Fruit fly (Drosophila melanogaster) whole organism, embryonic: ENCODE results near the gene lectin-29Ca.

Source experiments
- ATbp ChIP-seq: fragments of 200-800 bp; sonication (Bioruptor generic); optimal IDR thresholded peaks from 2 replicates; lab custom pipeline; 2017; ENCODE audit warnings: missing biosample characterization, mild to moderate bottlenecking, missing genetic modification characterization, missing genetic modification reagents
- Awh ChIP-seq: fragments of 200-800 bp; sonication (Bioruptor generic); IDR thresholded peaks from 2 replicates; pipeline ENCODE4, ENCODE4 v1.3.6; 2022; ENCODE audit warnings: missing biosample characterization, missing genetic modification characterization
- CG10321 ChIP-seq: fragments of 200-800 bp; sonication (Bioruptor generic); IDR thresholded peaks from 2 replicates; pipeline ENCODE4 v1.3.6; 2022; ENCODE audit warnings: missing biosample characterization, missing genetic modification characterization
- CG10959 ChIP-seq: fragments of 200-800 bp; sonication (Bioruptor generic); IDR thresholded peaks from 2 replicates; pipeline ENCODE4 v1.3.6; 2022; ENCODE audit warnings: missing biosample characterization, missing genetic modification characterization
- CG11456 ChIP-seq: fragments of 200-800 bp; sonication (Bioruptor generic); IDR thresholded peaks from 3 replicates; pipeline ENCODE4 v1.3.6; 2022; ENCODE audit warnings: missing biosample characterization, missing genetic modification characterization
- CG11504 ChIP-seq: fragments of 200-800 bp; sonication (Bioruptor generic); optimal IDR thresholded peaks from 3 replicates; lab custom pipeline; 2019; ENCODE audit warnings: missing biosample characterization, mild to moderate bottlenecking, missing genetic modification characterization, moderate library complexity
- CG12942 ChIP-seq: fragments of 200-800 bp; sonication (Bioruptor generic); optimal IDR thresholded peaks from 3 replicates; lab custom pipeline; 2016; ENCODE audit warnings: missing biosample characterization, missing genetic modification characterization
- CG14667 ChIP-seq: fragments of 200-800 bp; sonication (Bioruptor generic); IDR thresholded peaks from 2 replicates; pipeline ENCODE4 v1.3.6; 2022; ENCODE audit warnings: missing biosample characterization, missing genetic modification characterization
- CG1603 ChIP-seq: fragments of 200-800 bp; sonication (Bioruptor generic); optimal IDR thresholded peaks from 2 replicates; lab custom pipeline; 2019; ENCODE audit warnings: missing biosample characterization, mild to moderate bottlenecking, missing genetic modification characterization, moderate library complexity
- CG18262 ChIP-seq: fragments of 200-800 bp; optimal IDR thresholded peaks from 3 replicates; lab custom pipeline; 2019; ENCODE audit warnings: missing biosample characterization, mild to moderate bottlenecking, missing genetic modification characterization, moderate library complexity
- CG2120 ChIP-seq: fragments of 200-800 bp; sonication (Bioruptor generic); optimal IDR thresholded peaks from 3 replicates; lab custom pipeline; 2016; ENCODE audit warnings: missing biosample characterization, missing genetic modification characterization
- CG30020 ChIP-seq: fragments of 200-800 bp; optimal IDR thresholded peaks from 2 replicates; lab custom pipeline; 2019; ENCODE audit warnings: missing biosample characterization, mild to moderate bottlenecking, missing genetic modification characterization, moderate library complexity
- CG31441 ChIP-seq: fragments of 200-800 bp; sonication (Bioruptor generic); IDR thresholded peaks from 2 replicates; pipeline ENCODE4 v1.3.6; 2022; ENCODE audit warnings: missing biosample characterization, missing genetic modification characterization
- CG34376 ChIP-seq: fragments of 200-800 bp; sonication (Bioruptor generic); optimal IDR thresholded peaks from 2 replicates; lab custom pipeline; 2018; ENCODE audit warnings: missing biosample characterization, mild to moderate bottlenecking, missing genetic modification characterization
- CG4360 ChIP-seq: fragments of 200-800 bp; sonication (Bioruptor generic); IDR thresholded peaks from 2 replicates; pipeline ENCODE4 v1.3.6; 2022; ENCODE audit warnings: missing biosample characterization, missing genetic modification characterization
- CG6254 ChIP-seq: fragments of 200-800 bp; sonication (Bioruptor generic); optimal IDR thresholded peaks from 3 replicates; lab custom pipeline; 2017; ENCODE audit warnings: mild to moderate bottlenecking, missing biosample characterization, missing genetic modification reagents, missing genetic modification characterization
- CG7357 ChIP-seq: fragments of 200-800 bp; sonication (Bioruptor generic); IDR thresholded peaks from 3 replicates; pipeline ENCODE4 v1.3.6; 2022; ENCODE audit warnings: missing biosample characterization, missing genetic modification characterization
- CG7987 ChIP-seq: fragments of 200-800 bp; sonication (Bioruptor generic); optimal IDR thresholded peaks from 2 replicates; lab custom pipeline; 2018; ENCODE audit warnings: missing biosample characterization, mild to moderate bottlenecking, missing genetic modification characterization, moderate library complexity
- CG8281 ChIP-seq: fragments of 200-800 bp; sonication (Bioruptor generic); optimal IDR thresholded peaks from 2 replicates; lab custom pipeline; 2018; ENCODE audit warnings: missing biosample characterization, mild to moderate bottlenecking, missing genetic modification characterization, moderate library complexity
- CG9932 ChIP-seq: fragments of 200-800 bp; sonication (Bioruptor generic); IDR thresholded peaks from 2 replicates; pipeline ENCODE4 v1.3.6; 2022; ENCODE audit warnings: missing biosample characterization, missing genetic modification characterization
- Dip2 ChIP-seq: fragments of 200-800 bp; sonication (Bioruptor generic); IDR thresholded peaks from 2 replicates; pipeline ENCODE4 v1.3.6; 2022; ENCODE audit warnings: missing biosample characterization, missing genetic modification characterization
- Doc2 ChIP-seq: fragments of 200-800 bp; sonication (Bioruptor generic); IDR thresholded peaks from 2 replicates; pipeline ENCODE4 v1.3.6; 2022; ENCODE audit warnings: missing biosample characterization, missing genetic modification characterization
- Dp ChIP-seq: fragments of 200-800 bp; sonication (Bioruptor generic); optimal IDR thresholded peaks from 2 replicates; lab custom pipeline; 2018; ENCODE audit warnings: missing biosample characterization, mild to moderate bottlenecking, missing genetic modification characterization, moderate library complexity
- Dref ChIP-seq: fragments of 200-800 bp; sonication (Bioruptor generic); IDR thresholded peaks from 2 replicates; pipeline ENCODE4 v1.3.6; 2022; ENCODE audit warnings: missing biosample characterization, missing genetic modification characterization
- Drgx ChIP-seq: fragments of 200-800 bp; sonication (Bioruptor generic); IDR thresholded peaks from 2 replicates; pipeline ENCODE4 v1.3.6; 2022; ENCODE audit warnings: missing biosample characterization, missing genetic modification characterization
- Hr39 ChIP-seq: fragments of >200 bp; optimal IDR thresholded peaks from 2 replicates; lab custom pipeline; 2017
- Lim3 ChIP-seq: fragments of 200-800 bp; sonication (Bioruptor generic); IDR thresholded peaks from 2 replicates; pipeline ENCODE4 v1.3.6; 2022; ENCODE audit warnings: missing biosample characterization, missing genetic modification characterization
- Scr ChIP-seq: fragments of 200-800 bp; sonication (Bioruptor generic); IDR thresholded peaks from 2 replicates; pipeline ENCODE4 v1.3.6; 2022; ENCODE audit warnings: missing biosample characterization, missing genetic modification characterization; ENCODE audit not compliant: partially characterized antibody
- Sry-δ ChIP-seq: fragments of 200-800 bp; sonication (Bioruptor generic); optimal IDR thresholded peaks from 2 replicates; lab custom pipeline; 2016; ENCODE audit warnings: missing biosample characterization, missing genetic modification characterization
- TFAM ChIP-seq: fragments of 200-800 bp; sonication (Bioruptor generic); optimal IDR thresholded peaks from 2 replicates; lab custom pipeline; 2017; ENCODE audit warnings: missing biosample characterization, missing genetic modification characterization, inconsistent platforms
- YL-1 ChIP-seq: fragments of 200-800 bp; sonication (Bioruptor generic); optimal IDR thresholded peaks from 3 replicates; lab custom pipeline; 2017; ENCODE audit warnings: missing biosample characterization, mild to moderate bottlenecking, missing genetic modification characterization
- bab2 ChIP-seq: fragments of 200-800 bp; sonication (Bioruptor generic); optimal IDR thresholded peaks from 2 replicates; lab custom pipeline; 2016; ENCODE audit warnings: missing biosample characterization, missing genetic modification characterization
- chn ChIP-seq: fragments of 200-800 bp; sonication (Bioruptor generic); optimal IDR thresholded peaks from 2 replicates; lab custom pipeline; 2016; ENCODE audit warnings: missing biosample characterization, missing genetic modification characterization
- danr ChIP-seq: fragments of 200-800 bp; sonication (Bioruptor generic); IDR thresholded peaks from 2 replicates; pipeline ENCODE4 v1.3.6; 2022; ENCODE audit warnings: missing biosample characterization, missing genetic modification characterization
- disco-r ChIP-seq: fragments of 200-800 bp; sonication (Bioruptor generic); optimal IDR thresholded peaks from 2 replicates; lab custom pipeline; 2016; ENCODE audit warnings: missing biosample characterization, missing genetic modification characterization
- ems ChIP-seq: fragments of 200-800 bp; sonication (Bioruptor generic); optimal IDR thresholded peaks from 3 replicates; lab custom pipeline; 2016; ENCODE audit warnings: missing biosample characterization, missing genetic modification characterization
- gcm ChIP-seq: fragments of 200-800 bp; sonication (Bioruptor generic); optimal IDR thresholded peaks from 2 replicates; lab custom pipeline; 2019; ENCODE audit warnings: missing biosample characterization, mild to moderate bottlenecking, missing genetic modification characterization, moderate library complexity
- kah ChIP-seq: fragments of 200-800 bp; sonication (Bioruptor generic); optimal IDR thresholded peaks from 2 replicates; lab custom pipeline; 2018; ENCODE audit warnings: missing biosample characterization, mild to moderate bottlenecking, missing genetic modification characterization
- kni ChIP-seq: fragments of 200-800 bp; sonication (Bioruptor generic); optimal IDR thresholded peaks from 3 replicates; lab custom pipeline; 2017; ENCODE audit warnings: mild to moderate bottlenecking, missing biosample characterization, missing genetic modification reagents, missing genetic modification characterization
- luna ChIP-seq: fragments of 200-800 bp; sonication (Bioruptor generic); optimal IDR thresholded peaks from 2 replicates; lab custom pipeline; 2016; ENCODE audit warnings: missing biosample characterization, missing genetic modification characterization
- nerfin-2 ChIP-seq: fragments of 200-800 bp; sonication (Bioruptor generic); IDR thresholded peaks from 2 replicates; pipeline ENCODE4 v1.3.6; 2022; ENCODE audit warnings: missing biosample characterization, missing genetic modification characterization; ENCODE audit not compliant: partially characterized antibody
- onecut ChIP-seq: fragments of 200-800 bp; sonication (Bioruptor generic); IDR thresholded peaks from 2 replicates; pipeline ENCODE4 v1.3.6; 2022; ENCODE audit warnings: missing biosample characterization, missing genetic modification characterization
- pan ChIP-seq, 4 experiments: fragments of >200 bp in 3 of 4; fragments of 200-800 bp in 1 of 4; sonication (Bioruptor generic) in 1 of 4; optimal IDR thresholded peaks in 3 of 4; IDR thresholded peaks in 1 of 4; 2 replicates each; pipeline versions ENCODE4 v1.3.6 to Lab custom; 2017 to 2022; ENCODE audit warnings: missing biosample characterization in 2 of 4, missing genetic modification characterization in 2 of 4, mixed read lengths in 1 of 4
- pnt ChIP-seq: fragments of 200-800 bp; sonication (Bioruptor generic); optimal IDR thresholded peaks from 3 replicates; lab custom pipeline; 2016; ENCODE audit warnings: missing biosample characterization, missing genetic modification characterization
- row ChIP-seq: fragments of 200-800 bp; sonication (Bioruptor generic); IDR thresholded peaks from 3 replicates; pipeline ENCODE4 v1.3.6; 2022; ENCODE audit warnings: missing biosample characterization, missing genetic modification characterization
- run ChIP-seq: fragments of 200-800 bp; sonication (Bioruptor generic); optimal IDR thresholded peaks from 3 replicates; lab custom pipeline; 2018; ENCODE audit warnings: missing biosample characterization, mild to moderate bottlenecking, missing genetic modification characterization
- tgo ChIP-seq: fragments of 200-800 bp; sonication (Bioruptor generic); IDR thresholded peaks from 3 replicates; pipeline ENCODE4 v1.3.6; 2022; ENCODE audit warnings: missing biosample characterization, missing genetic modification characterization
- tio ChIP-seq: fragments of 200-800 bp; sonication (Bioruptor generic); optimal IDR thresholded peaks from 2 replicates; lab custom pipeline; 2017; ENCODE audit warnings: missing biosample characterization, missing genetic modification characterization, inconsistent platforms
- trh ChIP-seq: fragments of 200-800 bp; sonication (Bioruptor generic); optimal IDR thresholded peaks from 2 replicates; lab custom pipeline; 2016; ENCODE audit warnings: missing biosample characterization, missing genetic modification characterization
- tup ChIP-seq: fragments of 200-800 bp; sonication (Bioruptor generic); optimal IDR thresholded peaks from 2 replicates; lab custom pipeline; 2016; ENCODE audit warnings: missing biosample characterization, mild to moderate bottlenecking, missing genetic modification characterization, moderate library complexity
- zf30C ChIP-seq: fragments of 200-800 bp; sonication (Bioruptor generic); optimal IDR thresholded peaks from 3 replicates; lab custom pipeline; 2018; ENCODE audit warnings: missing biosample characterization, mild to moderate bottlenecking, missing genetic modification characterization

Gene lectin-29Ca

dm6 chr2L:8382646-8383045 is 11.4 kb downstream of the lectin-29Ca start, which contains the start of the genes CG13392 and Rcd4 (continued):
- TF ChIP-seq CG14667 (GFP tag; lab: Robert Waterston, UW) = no peak
- peak; percentile 88 for TF ChIP-seq CG2120 (GFP tag; lab: Kevin White, UChicago)
- no peak for TF ChIP-seq Hr39
- no peak for TF ChIP-seq CG7357
- TF ChIP-seq Doc2 (GFP tag; lab: Robert Waterston, UW) = no peak
- peak; percentile 71 for TF ChIP-seq CG12942 (GFP tag; lab: Kevin White, UChicago)
- TF ChIP-seq chn (GFP tag; lab: Kevin White, UChicago) = peak; percentile 50
- TF ChIP-seq pan (optimal IDR thresholded peaks at IDR 0.05; lab: Kevin White, UChicago) = no peak
- peak in 1 of 2 experiments; percentile 58 for TF ChIP-seq pan (GFP tag; optimal IDR thresholded peaks at IDR 0.05 in 1 of 2, IDR thresholded peaks at IDR 0.05 in 1 of 2)
- peak; percentile 33 for TF ChIP-seq kah (GFP tag; lab: Kevin White, UChicago)
- TF ChIP-seq pnt (GFP tag; lab: Kevin White, UChicago) = no peak
- TF ChIP-seq Dp (GFP tag; lab: Kevin White, UChicago) = peak; percentile 33
- TF ChIP-seq CG1603 (tag; lab: Kevin White, UChicago) = peak; percentile 85
- no peak for TF ChIP-seq tio (GFP tag; lab: Kevin White, UChicago)
- TF ChIP-seq CG10321 = no peak
- peak; percentile 1 for TF ChIP-seq run (tag; lab: Kevin White, UChicago)
- TF ChIP-seq CG6254 = peak; percentile 24
- peak; percentile 71 for TF ChIP-seq CG7987 (GFP tag; lab: Kevin White, UChicago)
- TF ChIP-seq YL-1 (GFP tag; lab: Kevin White, UChicago) = peak; percentile 71
- TF ChIP-seq Dref = peak; percentile 57
- peak; percentile 67 for TF ChIP-seq ems (GFP tag; lab: Kevin White, UChicago)
- TF ChIP-seq nerfin-2 (GFP tag; lab: Robert Waterston, UW) = peak; percentile 58; the same call in 1 of the 2 replicates
- TF ChIP-seq trh (GFP tag; lab: Kevin White, UChicago) = no peak
- no peak for TF ChIP-seq danr
- TF ChIP-seq CG30020 (tag; lab: Kevin White, UChicago) = peak; percentile 12
- TF ChIP-seq Sry-δ (GFP tag; lab: Kevin White, UChicago) = peak; percentile 73
- TF ChIP-seq CG10959 (GFP tag; lab: Robert Waterston, UW) = no peak; the same call in 1 of the 2 replicates
- peak; percentile 45; the same call in 1 of the 2 replicates for TF ChIP-seq Drgx
- TF ChIP-seq CG34376 (GFP tag; lab: Kevin White, UChicago) = peak; percentile 66
- TF ChIP-seq CG31441 (GFP tag; lab: Robert Waterston, UW) = no peak
- TF ChIP-seq Scr (GFP tag; lab: Robert Waterston, UW) = peak; percentile 64
- TF ChIP-seq Dip2 (GFP tag; lab: Robert Waterston, UW) = no peak
- peak; percentile 36 for TF ChIP-seq zf30C (GFP tag; lab: Kevin White, UChicago)
- no peak for TF ChIP-seq ATbp (GFP tag; lab: Kevin White, UChicago)
- TF ChIP-seq CG18262 (tag; lab: Kevin White, UChicago) = peak; percentile 29
- peak; percentile 76 for TF ChIP-seq bab2 (GFP tag; lab: Kevin White, UChicago)
- no peak for TF ChIP-seq CG8281
- TF ChIP-seq row = peak; percentile 66
- 0 out of 3 replicates have a peak, but pooled peaks have one; percentile 20 for TF ChIP-seq tgo (GFP tag; lab: Robert Waterston, UW)
- TF ChIP-seq Awh (GFP tag; lab: Robert Waterston, UW) = no peak
- peak; percentile 49; the same call in 1 of the 2 replicates for TF ChIP-seq onecut (GFP tag; lab: Robert Waterston, UW)
- TF ChIP-seq luna (GFP tag; lab: Kevin White, UChicago) = peak; percentile 60
- TF ChIP-seq CG11504 = peak; percentile 46
- TF ChIP-seq CG4360 = no peak
- no peak for TF ChIP-seq gcm (GFP tag; lab: Kevin White, UChicago)
- peak; percentile 64 for TF ChIP-seq kni (GFP tag; lab: Kevin White, UChicago)
- TF ChIP-seq Lim3 (GFP tag; lab: Robert Waterston, UW) = no peak
- TF ChIP-seq TFAM = no peak
- TF ChIP-seq disco-r (GFP tag; lab: Kevin White, UChicago) = peak; percentile 12
- TF ChIP-seq tup = peak; percentile 76
- TF ChIP-seq CG9932 = peak; percentile 90
- TF ChIP-seq CG11456 (GFP tag; lab: Robert Waterston, UW) = peak; percentile 78
